Worm (Caenorhabditis elegans) whole organism, L2 larva: Measurements from ENCODE around the gene srh-127.

Experiments used
- C34F6.9 ChIP-seq: fragments of 150-350 bp; optimal IDR thresholded peaks from 2 replicates; lab custom pipeline; 2014; ENCODE audit warnings: missing biosample characterization, missing genetic modification characterization
- F13H6.1 ChIP-seq: sonication (generic microtip); optimal IDR thresholded peaks from 2 replicates; lab custom pipeline; 2016; ENCODE audit warnings: missing genetic modification characterization, missing compliant biosample characterization
- R02D3.7 ChIP-seq: fragments of 150-350 bp; optimal IDR thresholded peaks from 2 replicates; lab custom pipeline; 2014; ENCODE audit warnings: missing biosample characterization, missing genetic modification characterization
- Y55F3AM.14 ChIP-seq: fragments of 200-800 bp; sonication (Bioruptor generic); optimal IDR thresholded peaks from 2 replicates; lab custom pipeline; 2018; ENCODE audit warnings: mild to moderate bottlenecking, missing genetic modification characterization, missing compliant biosample characterization
- ZK546.5 ChIP-seq: sonication (generic microtip); optimal IDR thresholded peaks from 2 replicates; lab custom pipeline; 2017; ENCODE audit warnings: missing biosample characterization, missing genetic modification characterization
- alr-1 ChIP-seq: fragments of 150-350 bp; optimal IDR thresholded peaks from 2 replicates; lab custom pipeline; 2014; ENCODE audit warnings: missing biosample characterization, missing genetic modification characterization
- aly-2 ChIP-seq: fragments of 150-350 bp; optimal IDR thresholded peaks from 2 replicates; lab custom pipeline; 2014; ENCODE audit warnings: missing biosample characterization, missing genetic modification characterization
- ceh-16 ChIP-seq: fragments of 150-350 bp; optimal IDR thresholded peaks from 2 replicates; lab custom pipeline; 2014; ENCODE audit warnings: missing biosample characterization, missing genetic modification characterization
- ceh-82 ChIP-seq: fragments of 150-350 bp; optimal IDR thresholded peaks from 2 replicates; lab custom pipeline; 2014; ENCODE audit warnings: missing biosample characterization, missing genetic modification characterization
- crh-2 ChIP-seq: sonication (generic microtip); optimal IDR thresholded peaks from 2 replicates; lab custom pipeline; 2017; ENCODE audit warnings: missing biosample characterization, missing genetic modification characterization
- egl-27 ChIP-seq: sonication (generic microtip); optimal IDR thresholded peaks from 3 replicates; lab custom pipeline; 2017; ENCODE audit warnings: missing biosample characterization, missing genetic modification reagents, missing genetic modification characterization
- elt-3 ChIP-seq: sonication (generic microtip); optimal IDR thresholded peaks from 2 replicates; lab custom pipeline; 2017; ENCODE audit warnings: missing biosample characterization, missing genetic modification characterization
- fos-1 ChIP-seq: fragments of 150-350 bp; optimal IDR thresholded peaks from 2 replicates; lab custom pipeline; 2014; ENCODE audit warnings: missing biosample characterization, missing genetic modification characterization
- gmeb-1 ChIP-seq: fragments of 150-350 bp; optimal IDR thresholded peaks from 2 replicates; lab custom pipeline; 2014; ENCODE audit warnings: missing biosample characterization, missing genetic modification characterization
- lin-11 ChIP-seq: fragments of 150-350 bp; sonication (generic microtip); optimal IDR thresholded peaks from 2 replicates; lab custom pipeline; 2014; ENCODE audit warnings: missing biosample characterization, missing genetic modification characterization, inconsistent platforms, mixed read lengths
- lin-13 ChIP-seq: fragments of 150-350 bp; optimal IDR thresholded peaks from 2 replicates; lab custom pipeline; 2014; ENCODE audit warnings: missing biosample characterization, missing genetic modification reagents, missing genetic modification characterization
- lin-39 ChIP-seq: fragments of 150-350 bp; optimal IDR thresholded peaks from 2 replicates; lab custom pipeline; 2014; ENCODE audit warnings: missing biosample characterization, missing genetic modification reagents, missing genetic modification characterization
- lsy-2 ChIP-seq, 2 experiments: fragments of 150-350 bp in 1 of 2; sonication (generic microtip) in 1 of 2; optimal IDR thresholded peaks; 2 replicates each; lab custom pipeline; 2014 to 2017; ENCODE audit warnings: missing biosample characterization in 2 of 2, missing genetic modification characterization in 2 of 2
- mab-5 ChIP-seq: fragments of 150-350 bp; optimal IDR thresholded peaks from 2 replicates; lab custom pipeline; 2014; ENCODE audit warnings: missing biosample characterization, missing genetic modification characterization
- mbf-1 ChIP-seq: sonication (generic microtip); optimal IDR thresholded peaks from 2 replicates; lab custom pipeline; 2017; ENCODE audit warnings: missing biosample characterization, missing genetic modification characterization
- mdl-1 ChIP-seq, 2 experiments: fragments of 150-350 bp in 1 of 2; sonication (generic microtip) in 1 of 2; optimal IDR thresholded peaks; 2 replicates each; lab custom pipeline; 2017; ENCODE audit warnings: missing biosample characterization in 2 of 2, missing genetic modification characterization in 2 of 2
- nhr-10 ChIP-seq: sonication (generic microtip); optimal IDR thresholded peaks from 2 replicates; lab custom pipeline; 2017; ENCODE audit warnings: missing biosample characterization, missing genetic modification characterization
- nhr-12 ChIP-seq: fragments of 150-350 bp; optimal IDR thresholded peaks from 2 replicates; lab custom pipeline; 2014; ENCODE audit warnings: missing biosample characterization, missing genetic modification characterization
- nhr-21 ChIP-seq: fragments of 150-350 bp; optimal IDR thresholded peaks from 2 replicates; lab custom pipeline; 2014; ENCODE audit warnings: missing biosample characterization, missing genetic modification characterization
- nhr-237 ChIP-seq: fragments of 150-350 bp; optimal IDR thresholded peaks from 2 replicates; lab custom pipeline; 2014; ENCODE audit warnings: missing biosample characterization, missing genetic modification characterization
- nhr-25 ChIP-seq: fragments of 150-350 bp; sonication (generic microtip); optimal IDR thresholded peaks from 3 replicates; lab custom pipeline; 2014; ENCODE audit warnings: missing biosample characterization, missing genetic modification characterization
- nhr-6 ChIP-seq: fragments of 150-350 bp; optimal IDR thresholded peaks from 2 replicates; lab custom pipeline; 2014; ENCODE audit warnings: missing biosample characterization, missing genetic modification characterization
- nhr-77 ChIP-seq: fragments of 150-350 bp; optimal IDR thresholded peaks from 2 replicates; lab custom pipeline; 2014; ENCODE audit warnings: missing biosample characterization, missing genetic modification characterization
- sem-4 ChIP-seq: fragments of 150-350 bp; optimal IDR thresholded peaks from 2 replicates; lab custom pipeline; 2014; ENCODE audit warnings: missing biosample characterization, missing genetic modification reagents, missing genetic modification characterization
- skn-1 ChIP-seq: sonication (generic microtip); optimal IDR thresholded peaks from 2 replicates; lab custom pipeline; 2017; ENCODE audit warnings: missing biosample characterization, missing genetic modification characterization
- sma-3 ChIP-seq: sonication (generic microtip); optimal IDR thresholded peaks from 2 replicates; lab custom pipeline; 2016; ENCODE audit warnings: missing genetic modification reagents, missing genetic modification characterization, missing compliant biosample characterization
- unc-39 ChIP-seq: fragments of 150-350 bp; optimal IDR thresholded peaks from 2 replicates; lab custom pipeline; 2014; ENCODE audit warnings: missing biosample characterization, missing genetic modification characterization
- unc-55 ChIP-seq: fragments of 150-350 bp; sonication (generic microtip); optimal IDR thresholded peaks from 3 replicates; lab custom pipeline; 2014; ENCODE audit warnings: missing biosample characterization, missing genetic modification reagents, missing genetic modification characterization
- unc-62 ChIP-seq: fragments of 150-350 bp; optimal IDR thresholded peaks from 2 replicates; lab custom pipeline; 2014; ENCODE audit warnings: missing biosample characterization, missing genetic modification reagents, missing genetic modification characterization
- zag-1 ChIP-seq: fragments of 150-350 bp; optimal IDR thresholded peaks from 2 replicates; lab custom pipeline; 2014; ENCODE audit warnings: missing biosample characterization, missing genetic modification characterization
- ztf-11 ChIP-seq: sonication (generic microtip); optimal IDR thresholded peaks from 2 replicates; lab custom pipeline; 2017; ENCODE audit warnings: missing biosample characterization, missing genetic modification characterization
- ztf-4 ChIP-seq: fragments of 150-350 bp; optimal IDR thresholded peaks from 2 replicates; lab custom pipeline; 2014; ENCODE audit warnings: missing biosample characterization, missing genetic modification characterization

srh-127 gene

ce11 chrV:2869503-2869902 is 23.6 kb upstream of the srh-127 start, which contains the start of gene srh-241:
TSS of gene srh-241 (minus strand) at chrV:2869603.
- TF ChIP-seq F13H6.1 (tag; lab: Kevin White, UChicago), result no peak
- TF ChIP-seq lin-11 (tag; lab: Kevin White, UChicago), result no peak
- no peak for TF ChIP-seq alr-1 (tag; lab: Kevin White, UChicago)
- TF ChIP-seq mab-5, result no peak
- no peak for TF ChIP-seq sem-4 (tag; lab: Kevin White, UChicago)
- TF ChIP-seq zag-1 (tag; lab: Kevin White, UChicago), result no peak
- no peak for TF ChIP-seq ceh-82 (tag; lab: Kevin White, UChicago)
- TF ChIP-seq nhr-12, result no peak
- TF ChIP-seq gmeb-1 (tag; lab: Kevin White, UChicago), result no peak
- no peak for TF ChIP-seq nhr-10 (tag; lab: Kevin White, UChicago)
- no peak for TF ChIP-seq C34F6.9
- no peak for TF ChIP-seq nhr-237
- TF ChIP-seq Y55F3AM.14, result no peak
- TF ChIP-seq fos-1, result no peak
- no peak for TF ChIP-seq lin-39 (tag; lab: Kevin White, UChicago)
- no peak for TF ChIP-seq aly-2
- TF ChIP-seq sma-3 (GFP tag; lab: Kevin White, UChicago), result no peak
- no peak for TF ChIP-seq ztf-11 (tag; lab: Kevin White, UChicago)

ce11 chrV:2870127-2870526 is 22.9 kb upstream of the srh-127 start, which contains the start of gene srh-243:
TSS of gene srh-243 (plus strand) at chrV:2870427.
- no peak for TF ChIP-seq zag-1 (tag; lab: Kevin White, UChicago)
- no peak for TF ChIP-seq C34F6.9
- no peak for TF ChIP-seq ceh-16 (tag; lab: Kevin White, UChicago)
- TF ChIP-seq ztf-11 (tag; lab: Kevin White, UChicago), result no peak
- TF ChIP-seq alr-1 (tag; lab: Kevin White, UChicago), result no peak
- no peak for TF ChIP-seq mbf-1 (tag; lab: Kevin White, UChicago)
- no peak for TF ChIP-seq mdl-1 (tag; optimal IDR thresholded peaks at IDR 0.05; lab: Kevin White, UChicago)
- TF ChIP-seq nhr-21, result no peak
- TF ChIP-seq, all 48 proteins: peak for 0

ce11 chrV:2871754-2872504 is 21.1 kb upstream of the srh-127 start:
- TF ChIP-seq crh-2 (tag; lab: Kevin White, UChicago) (no peak), nhr-6 (tag; lab: Kevin White, UChicago) (no peak), lin-13 (GFP tag; lab: Kevin White, UChicago) (no peak), zag-1 (tag; lab: Kevin White, UChicago) (no peak), ztf-4 (no peak), R02D3.7 (tag; lab: Kevin White, UChicago) (no peak), nhr-25 (tag; lab: Kevin White, UChicago) (no peak), unc-62 (GFP tag; lab: Kevin White, UChicago) (no peak), fos-1 (no peak), elt-3 (tag; lab: Kevin White, UChicago) (no peak), ZK546.5 (tag; lab: Kevin White, UChicago) (no peak), lin-11 (tag; lab: Kevin White, UChicago) (no peak), ceh-82 (tag; lab: Kevin White, UChicago) (no peak), gmeb-1 (tag; lab: Kevin White, UChicago) (no peak), sem-4 (tag; lab: Kevin White, UChicago) (no peak)

- TF ChIP-seq unc-39 (no peak), gmeb-1 (tag; lab: Kevin White, UChicago) (no peak), nhr-77 (tag; lab: Kevin White, UChicago) (no peak), skn-1 (tag; lab: Kevin White, UChicago) (no peak), nhr-12 (no peak), lsy-2 (tag; optimal IDR thresholded peaks at IDR 0.05; lab: Kevin White, UChicago) (no peak), C34F6.9 (no peak), egl-27 (tag; lab: Kevin White, UChicago) (no peak), fos-1 (no peak), nhr-21 (no peak), mdl-1 (tag; optimal IDR thresholded peaks at IDR 0.05; lab: Kevin White, UChicago) (no peak), unc-55 (GFP tag; lab: Kevin White, UChicago) (no peak), ztf-4 (no peak)
- TF ChIP-seq, all 48 proteins: peak for 0
Observed at ce11 chrV:2872947-2873346, 20.1 kb upstream of the srh-127 start.
